Worm (Caenorhabditis elegans): ENCODE results near the gene C11H1.9.

Gene C11H1.9

DNA sequence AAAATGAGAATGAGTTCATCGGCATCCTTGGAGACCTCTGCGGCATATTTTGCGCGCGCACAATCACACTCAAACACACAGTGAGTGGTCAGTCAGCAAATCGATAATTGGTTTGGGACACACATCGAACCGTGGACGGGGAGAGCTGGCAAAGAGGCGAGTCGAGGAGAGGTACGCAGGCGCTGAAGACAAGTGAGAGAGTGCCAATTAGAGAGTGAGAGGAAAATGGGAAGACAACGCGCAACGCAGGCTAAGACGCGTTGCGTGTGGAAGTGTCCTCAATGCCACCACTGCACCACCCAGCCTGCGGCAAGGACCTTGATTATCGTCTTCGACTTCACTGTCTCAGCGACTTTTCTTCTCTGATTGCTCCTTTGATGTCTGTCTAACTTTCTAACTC is 23.0 kb downstream of the C11H1.9 start (continued):
- TF ChIP-seq madf-9 (GFP tag; conservative IDR thresholded peaks at IDR 0.05) (peak; percentile 46; the same call in 1 of the 2 replicates), hlh-11 (tag; optimal IDR thresholded peaks at IDR 0.05) (peak; percentile 82), dve-1 (tag; optimal IDR thresholded peaks at IDR 0.05; ENCODE audit: insufficient read depth) (peak; percentile 78), F37D6.2 (tag; optimal IDR thresholded peaks at IDR 0.05) (peak; percentile 43), mep-1 (tag; optimal IDR thresholded peaks at IDR 0.05) (peak; percentile 86), nhr-25 (tag; optimal IDR thresholded peaks at IDR 0.05; ENCODE audit: borderline replicate concordance, insufficient read depth) (peak; percentile 76), T20F7.1 (GFP tag; optimal IDR thresholded peaks at IDR 0.05) (no peak), nhr-41 (GFP tag; IDR thresholded peaks at IDR 0.05) (no peak), daf-8 (GFP tag; IDR thresholded peaks at IDR 0.05) (no peak), hlh-30 (tag; optimal IDR thresholded peaks at IDR 0.05; ENCODE audit: insufficient read depth) (peak; percentile 74), lsy-2 (tag; optimal IDR thresholded peaks at IDR 0.05) (peak; percentile 63 to 71), daf-19 (GFP tag; conservative IDR thresholded peaks at IDR 0.05) (no peak), nhr-6 (tag; optimal IDR thresholded peaks at IDR 0.05) (peak; percentile 84), snpc-1.2 (GFP tag; IDR thresholded peaks at IDR 0.05) (peak; percentile 50; the same call in 1 of the 2 replicates), nhr-28 (tag; optimal IDR thresholded peaks at IDR 0.05) (peak; percentile 47), lin-1 (GFP tag; IDR thresholded peaks at IDR 0.05) (peak; percentile 29; the same call in 1 of the 2 replicates), egl-27 (tag; optimal IDR thresholded peaks at IDR 0.05) (no peak), nhr-77 (tag; optimal IDR thresholded peaks at IDR 0.05) (peak; percentile 14), duxl-1 (tag; optimal IDR thresholded peaks at IDR 0.05; ENCODE audit: poor library complexity) (peak; percentile 69), ZK546.5 (tag; optimal IDR thresholded peaks at IDR 0.05) (no peak), fkh-10 (GFP tag; optimal IDR thresholded peaks at IDR 0.05) (peak; percentile 66), spr-1 (tag; optimal IDR thresholded peaks at IDR 0.05) (peak; percentile 31), egl-43 (GFP tag; IDR thresholded peaks at IDR 0.05) (peak; percentile 79), hif-1 (tag; optimal IDR thresholded peaks at IDR 0.05) (peak; percentile 34 to 65), mes-2 (tag; optimal IDR thresholded peaks at IDR 0.05; ENCODE audit: poor library complexity, severe bottlenecking) (peak; percentile 72), lin-38 (GFP tag; IDR thresholded peaks at IDR 0.05) (no peak), mxl-3 (GFP tag; optimal IDR thresholded peaks at IDR 0.05) (peak; percentile 39), tra-1 (GFP tag; IDR thresholded peaks at IDR 0.05) (0 out of 2 replicates have a peak, but pooled peaks have one; percentile 21), ctbp-1 (GFP tag; IDR thresholded peaks at IDR 0.05) (peak; percentile 63; the same call in 1 of the 2 replicates), nhr-102 (tag; optimal IDR thresholded peaks at IDR 0.05) (peak; percentile 39), dpl-1 (GFP tag; optimal IDR thresholded peaks at IDR 0.05) (peak; percentile 61), saeg-2 (GFP tag; IDR thresholded peaks at IDR 0.05) (no peak), tag-97 (GFP tag; IDR thresholded peaks at IDR 0.05) (no peak), ces-1 (GFP tag; optimal IDR thresholded peaks at IDR 0.05) (no peak), ceh-28 (tag; optimal IDR thresholded peaks at IDR 0.05) (peak; percentile 83), ceh-20 (GFP tag; IDR thresholded peaks at IDR 0.05) (peak; percentile 79), nhr-111 (GFP tag; optimal IDR thresholded peaks at IDR 0.05) (no peak), nhr-76 (tag; optimal IDR thresholded peaks at IDR 0.05) (no peak), dmd-6 (GFP tag; IDR thresholded peaks at IDR 0.05) (peak; percentile 65), lim-7 (GFP tag; IDR thresholded peaks at IDR 0.05) (peak; percentile 46; the same call in 1 of the 2 replicates)

DNA sequence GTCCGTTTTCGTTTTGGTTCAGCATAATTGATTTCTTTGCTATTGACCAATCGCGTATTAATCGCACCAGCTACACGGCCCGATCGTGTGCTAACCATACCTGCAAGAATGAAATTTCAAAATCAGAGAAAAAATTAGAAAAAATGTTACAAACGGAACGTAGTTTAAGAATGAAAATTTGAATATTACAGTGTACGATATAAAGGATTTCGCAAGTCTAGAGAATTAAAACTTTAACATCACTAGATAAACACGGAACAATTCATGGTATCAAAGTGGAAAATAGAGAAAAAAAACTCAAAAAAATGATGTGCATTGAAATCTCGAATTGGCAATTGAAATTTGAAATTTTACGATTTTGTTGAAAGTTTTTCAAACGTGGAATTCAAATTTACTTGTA is 23.6 kb downstream of the C11H1.9 start, which contains the start of gene madd-3:
TSS of gene madd-3 (minus strand) at position 101 of the 400 bp plus-strand sequence.
- TF ChIP-seq D1046.2 (GFP tag; IDR thresholded peaks at IDR 0.05): no peak
- no peak for TF ChIP-seq Y48G9A.11 (GFP tag; IDR thresholded peaks at IDR 0.05)
- no peak for TF ChIP-seq mdl-1 (tag; optimal IDR thresholded peaks at IDR 0.05)
- no peak for TF ChIP-seq zfp-3 (GFP tag; conservative IDR thresholded peaks at IDR 0.05)
- no peak for TF ChIP-seq zip-11 (GFP tag; IDR thresholded peaks at IDR 0.05)
- TF ChIP-seq Y105C5A.15 (GFP tag; IDR thresholded peaks at IDR 0.05): no peak
- TF ChIP-seq sdz-12 (GFP tag; optimal IDR thresholded peaks at IDR 0.05): no peak
- no peak for TF ChIP-seq tra-1 (GFP tag; IDR thresholded peaks at IDR 0.05)
- no peak for TF ChIP-seq ces-1 (GFP tag; optimal IDR thresholded peaks at IDR 0.05)
- TF ChIP-seq lin-13 (GFP tag; optimal IDR thresholded peaks at IDR 0.05): no peak
- TF ChIP-seq nhr-6 (tag; optimal IDR thresholded peaks at IDR 0.05): no peak
- no peak for TF ChIP-seq madf-5 (GFP tag; IDR thresholded peaks at IDR 0.05)
- no peak for TF ChIP-seq gei-8 (GFP tag; optimal IDR thresholded peaks at IDR 0.05)
- no peak for TF ChIP-seq Y75B8A.6 (GFP tag; IDR thresholded peaks at IDR 0.05)
- no peak for TF ChIP-seq ZK546.5 (tag; optimal IDR thresholded peaks at IDR 0.05)
- no peak for TF ChIP-seq aha-1 (tag)
